Fruit fly (Drosophila melanogaster) whole organism, embryonic: ENCODE data around the gene CG34266.

Experiments
- CG10959 ChIP-seq: fragments of 200-800 bp; sonication (Bioruptor generic); IDR thresholded peaks from 2 replicates; pipeline ENCODE4 v1.3.6; 2022; ENCODE audit warnings: missing biosample characterization, missing genetic modification characterization
- CG2712 ChIP-seq: fragments of 200-800 bp; optimal IDR thresholded peaks from 3 replicates; lab custom pipeline; 2019; ENCODE audit warnings: missing biosample characterization, mild to moderate bottlenecking, missing genetic modification characterization, moderate library complexity
- CG30431 ChIP-seq: fragments of 200-800 bp; sonication (Bioruptor generic); optimal IDR thresholded peaks from 2 replicates; lab custom pipeline; 2017; ENCODE audit warnings: missing biosample characterization, missing genetic modification characterization
- CG8290 ChIP-seq, 3 experiments: fragments of 200-800 bp; sonication (Bioruptor generic); optimal IDR thresholded peaks; 2 replicates each; lab custom pipeline; 2016 to 2019; ENCODE audit warnings: missing biosample characterization in 3 of 3, missing genetic modification characterization in 3 of 3, mild to moderate bottlenecking in 2 of 3, moderate library complexity in 1 of 3
- pnt ChIP-seq: fragments of 200-800 bp; sonication (Bioruptor generic); optimal IDR thresholded peaks from 3 replicates; lab custom pipeline; 2016; ENCODE audit warnings: missing biosample characterization, missing genetic modification characterization

dm6 chr3L:4686050-4686449 is 8.4 kb downstream of the CG34266 start:
- TF ChIP-seq pnt (GFP tag; lab: Kevin White, UChicago) (no peak), CG8290 (GFP tag; optimal IDR thresholded peaks at IDR 0.05; lab: Kevin White, UChicago) (no peak), CG8290 (tag; optimal IDR thresholded peaks at IDR 0.05; lab: Kevin White, UChicago) (no peak), CG30431 (GFP tag; lab: Kevin White, UChicago) (no peak), CG10959 (GFP tag; lab: Robert Waterston, UW) (no peak), CG2712 (tag; lab: Kevin White, UChicago) (no peak)
